Worm (Caenorhabditis elegans): Measurements from ENCODE around the gene F46C5.4.

- TF ChIP-seq mel-28 (tag; optimal IDR thresholded peaks at IDR 0.05; ENCODE audit: borderline replicate concordance) (no peak), let-607 (tag; optimal IDR thresholded peaks at IDR 0.05) (no peak), F52B5.7 (tag; optimal IDR thresholded peaks at IDR 0.05) (no peak), unc-62 (GFP tag; optimal IDR thresholded peaks at IDR 0.05) (no peak), ztf-3 (GFP tag; optimal IDR thresholded peaks at IDR 0.05) (no peak), pha-4 (tag; optimal IDR thresholded peaks at IDR 0.05) (no peak), F37B4.10 (GFP tag; IDR thresholded peaks at IDR 0.05) (no peak), hmg-20 (GFP tag; IDR thresholded peaks at IDR 0.05) (no peak), nfyb-1 (GFP tag; IDR thresholded peaks at IDR 0.05) (no peak), B0336.3 (GFP tag; IDR thresholded peaks at IDR 0.05) (no peak)
These were observed 20.6 kb downstream of the F46C5.4 start for ce11 chrII:8856524-8856923.

Data from whole organism, young adult.